Fruit fly (Drosophila melanogaster) whole organism, embryonic: ENCODE measurements around the gene Bicra.

Experiments
- Abd-B ChIP-seq: fragments of 200-800 bp; sonication (Bioruptor generic); optimal IDR thresholded peaks from 2 replicates; lab custom pipeline; 2018; ENCODE audit warnings: missing biosample characterization, mild to moderate bottlenecking, missing genetic modification characterization, moderate library complexity
- Aef1 ChIP-seq: fragments of 200-800 bp; sonication (Bioruptor generic); IDR thresholded peaks from 3 replicates; pipeline ENCODE4 v1.3.6; 2022; ENCODE audit warnings: missing biosample characterization, missing genetic modification characterization
- B-H1 ChIP-seq: fragments of 200-800 bp; sonication (Bioruptor generic); IDR thresholded peaks from 3 replicates; pipeline ENCODE4 v1.3.6; 2022; ENCODE audit warnings: missing biosample characterization, missing genetic modification characterization
- Bgb ChIP-seq: fragments of 200-800 bp; sonication (Bioruptor generic); IDR thresholded peaks from 2 replicates; pipeline ENCODE4 v1.3.6; 2022; ENCODE audit warnings: missing biosample characterization, missing genetic modification characterization; ENCODE audit not compliant: partially characterized antibody
- CG10209 ChIP-seq: fragments of 200-800 bp; sonication (Bioruptor generic); optimal IDR thresholded peaks from 3 replicates; lab custom pipeline; 2017; ENCODE audit warnings: missing biosample characterization, mild to moderate bottlenecking, missing genetic modification characterization, missing genetic modification reagents
- CG10979 ChIP-seq: fragments of 200-800 bp; sonication (Bioruptor generic); optimal IDR thresholded peaks from 2 replicates; lab custom pipeline; 2018; ENCODE audit warnings: missing biosample characterization, mild to moderate bottlenecking, missing genetic modification characterization, moderate library complexity
- CG11456 ChIP-seq: fragments of 200-800 bp; sonication (Bioruptor generic); IDR thresholded peaks from 3 replicates; pipeline ENCODE4 v1.3.6; 2022; ENCODE audit warnings: missing biosample characterization, missing genetic modification characterization
- CG11695 ChIP-seq: fragments of 200-800 bp; sonication (Bioruptor generic); IDR thresholded peaks from 3 replicates; pipeline ENCODE4 v1.3.6; 2022; ENCODE audit warnings: missing biosample characterization, missing genetic modification characterization
- CG11696 ChIP-seq: fragments of 200-800 bp; sonication (Bioruptor generic); IDR thresholded peaks from 2 replicates; pipeline ENCODE4 v1.3.6; 2022; ENCODE audit warnings: missing biosample characterization, missing genetic modification characterization
- CG12299 ChIP-seq: fragments of 200-800 bp; sonication (Bioruptor generic); optimal IDR thresholded peaks from 2 replicates; lab custom pipeline; 2018; ENCODE audit warnings: missing biosample characterization, mild to moderate bottlenecking, missing genetic modification characterization
- CG12659 ChIP-seq: fragments of 200-800 bp; sonication (Bioruptor generic); optimal IDR thresholded peaks from 3 replicates; lab custom pipeline; 2017; ENCODE audit warnings: mild to moderate bottlenecking, missing biosample characterization, missing genetic modification reagents, missing genetic modification characterization
- CG15011 ChIP-seq: fragments of 200-800 bp; sonication (Bioruptor generic); optimal IDR thresholded peaks from 3 replicates; lab custom pipeline; 2018; ENCODE audit warnings: missing biosample characterization, mild to moderate bottlenecking, missing genetic modification characterization
- CG15601 ChIP-seq: fragments of 200-800 bp; sonication (Bioruptor generic); optimal IDR thresholded peaks from 3 replicates; lab custom pipeline; 2019; ENCODE audit warnings: missing biosample characterization, mild to moderate bottlenecking, missing genetic modification characterization, moderate library complexity
- CG1792 ChIP-seq: fragments of 200-800 bp; sonication (Bioruptor generic); optimal IDR thresholded peaks from 2 replicates; lab custom pipeline; 2016; ENCODE audit warnings: missing biosample characterization, missing genetic modification characterization
- CG2116 ChIP-seq: fragments of 200-800 bp; sonication (Bioruptor generic); optimal IDR thresholded peaks from 3 replicates; lab custom pipeline; 2018; ENCODE audit warnings: missing biosample characterization, mild to moderate bottlenecking, missing genetic modification characterization
- CG3065 ChIP-seq: fragments of 200-800 bp; sonication (Bioruptor generic); optimal IDR thresholded peaks from 2 replicates; lab custom pipeline; 2016; ENCODE audit warnings: missing biosample characterization, missing genetic modification characterization
- CG32532 ChIP-seq: fragments of 200-800 bp; sonication (Bioruptor generic); IDR thresholded peaks from 2 replicates; pipeline ENCODE4 v1.3.6; 2022; ENCODE audit warnings: missing biosample characterization, missing genetic modification characterization
- CG4424 ChIP-seq: fragments of 200-800 bp; sonication (Bioruptor generic); optimal IDR thresholded peaks from 3 replicates; lab custom pipeline; 2016; ENCODE audit warnings: missing biosample characterization, missing genetic modification characterization
- CG4707 ChIP-seq: fragments of 200-800 bp; sonication (Bioruptor generic); optimal IDR thresholded peaks from 2 replicates; lab custom pipeline; 2018; ENCODE audit warnings: missing biosample characterization, mild to moderate bottlenecking, missing genetic modification characterization, moderate library complexity
- CG4854 ChIP-seq: fragments of 200-800 bp; sonication (Bioruptor generic); optimal IDR thresholded peaks from 2 replicates; lab custom pipeline; 2016; ENCODE audit warnings: missing biosample characterization, missing genetic modification characterization, inconsistent platforms
- CG7987 ChIP-seq: fragments of 200-800 bp; sonication (Bioruptor generic); optimal IDR thresholded peaks from 2 replicates; lab custom pipeline; 2018; ENCODE audit warnings: missing biosample characterization, mild to moderate bottlenecking, missing genetic modification characterization, moderate library complexity
- CG8924 ChIP-seq: fragments of 200-800 bp; optimal IDR thresholded peaks from 3 replicates; lab custom pipeline; 2019; ENCODE audit warnings: missing biosample characterization, mild to moderate bottlenecking, missing genetic modification characterization, moderate library complexity
- CkIIα-i1 ChIP-seq: fragments of 200-800 bp; sonication (Bioruptor generic); IDR thresholded peaks from 2 replicates; pipeline ENCODE4 v1.3.6; 2022; ENCODE audit warnings: missing biosample characterization, missing genetic modification characterization
- Dbx ChIP-seq: fragments of 200-800 bp; sonication (Bioruptor generic); IDR thresholded peaks from 3 replicates; pipeline ENCODE4 v1.3.6; 2022; ENCODE audit warnings: missing biosample characterization, missing genetic modification characterization
- Dref ChIP-seq: fragments of 200-800 bp; sonication (Bioruptor generic); IDR thresholded peaks from 2 replicates; pipeline ENCODE4 v1.3.6; 2022; ENCODE audit warnings: missing biosample characterization, missing genetic modification characterization
- Hr39 ChIP-seq: fragments of >200 bp; optimal IDR thresholded peaks from 2 replicates; lab custom pipeline; 2017
- Myb ChIP-seq: fragments of 200-800 bp; sonication (Bioruptor generic); optimal IDR thresholded peaks from 2 replicates; lab custom pipeline; 2016; ENCODE audit warnings: missing biosample characterization, missing genetic modification characterization
- NK7.1 ChIP-seq: fragments of 200-800 bp; sonication (Bioruptor generic); optimal IDR thresholded peaks from 3 replicates; lab custom pipeline; 2016; ENCODE audit warnings: missing biosample characterization, missing genetic modification characterization
- Sox102F ChIP-seq: fragments of 200-800 bp; sonication (Bioruptor generic); optimal IDR thresholded peaks from 2 replicates; lab custom pipeline; 2018; ENCODE audit warnings: missing biosample characterization, mild to moderate bottlenecking, missing genetic modification characterization, moderate library complexity
- Spps ChIP-seq: fragments of 200-800 bp; sonication (Bioruptor generic); optimal IDR thresholded peaks from 2 replicates; lab custom pipeline; 2018; ENCODE audit warnings: missing biosample characterization, mild to moderate bottlenecking, missing genetic modification characterization
- al ChIP-seq: fragments of 200-800 bp; sonication (Bioruptor generic); IDR thresholded peaks from 2 replicates; pipeline ENCODE4 v1.3.6; 2022; ENCODE audit warnings: missing biosample characterization, missing genetic modification characterization
- ash1 ChIP-seq: fragments of 200-800 bp; sonication (Bioruptor generic); optimal IDR thresholded peaks from 2 replicates; lab custom pipeline; 2018; ENCODE audit warnings: missing biosample characterization, mild to moderate bottlenecking, missing genetic modification characterization
- bab2 ChIP-seq: fragments of 200-800 bp; sonication (Bioruptor generic); optimal IDR thresholded peaks from 2 replicates; lab custom pipeline; 2016; ENCODE audit warnings: missing biosample characterization, missing genetic modification characterization
- bbx ChIP-seq: fragments of 200-800 bp; sonication (Bioruptor generic); IDR thresholded peaks from 2 replicates; pipeline ENCODE4 v1.3.6; 2022; ENCODE audit warnings: missing biosample characterization, missing genetic modification characterization; ENCODE audit not compliant: partially characterized antibody
- br ChIP-seq: fragments of >200 bp; optimal IDR thresholded peaks from 2 replicates; lab custom pipeline; 2017
- cg ChIP-seq: fragments of 200-800 bp; sonication (Bioruptor generic); optimal IDR thresholded peaks from 3 replicates; lab custom pipeline; 2019; ENCODE audit warnings: missing biosample characterization, mild to moderate bottlenecking, missing genetic modification characterization, moderate library complexity
- esg ChIP-seq: fragments of 200-800 bp; sonication (Bioruptor generic); conservative IDR thresholded peaks from 2 replicates; pipeline ENCODE4 v1.3.6; 2022; ENCODE audit warnings: missing biosample characterization, missing genetic modification characterization
- fd64A ChIP-seq: fragments of 200-800 bp; sonication (Bioruptor generic); optimal IDR thresholded peaks from 3 replicates; lab custom pipeline; 2018; ENCODE audit warnings: missing biosample characterization, mild to moderate bottlenecking, missing genetic modification characterization
- fu2 ChIP-seq: fragments of 200-800 bp; sonication (Bioruptor generic); optimal IDR thresholded peaks from 2 replicates; lab custom pipeline; 2016; ENCODE audit warnings: missing biosample characterization, missing genetic modification characterization
- gfzf ChIP-seq: fragments of 200-800 bp; sonication (Bioruptor generic); optimal IDR thresholded peaks from 2 replicates; lab custom pipeline; 2016; ENCODE audit warnings: missing biosample characterization, mild to moderate bottlenecking, missing genetic modification characterization, moderate library complexity
- her ChIP-seq: fragments of 200-800 bp; sonication (Bioruptor generic); optimal IDR thresholded peaks from 2 replicates; lab custom pipeline; 2016; ENCODE audit warnings: missing biosample characterization, missing genetic modification characterization
- inv ChIP-seq: fragments of 200-800 bp; sonication (Bioruptor generic); IDR thresholded peaks from 2 replicates; pipeline ENCODE4 v1.3.6; 2022; ENCODE audit warnings: missing biosample characterization, missing genetic modification characterization; ENCODE audit not compliant: partially characterized antibody
- kni ChIP-seq: fragments of 200-800 bp; sonication (Bioruptor generic); optimal IDR thresholded peaks from 3 replicates; lab custom pipeline; 2017; ENCODE audit warnings: mild to moderate bottlenecking, missing biosample characterization, missing genetic modification reagents, missing genetic modification characterization
- oc ChIP-seq: fragments of 200-800 bp; sonication (Bioruptor generic); optimal IDR thresholded peaks from 2 replicates; lab custom pipeline; 2018; ENCODE audit warnings: missing biosample characterization, mild to moderate bottlenecking, missing genetic modification characterization, moderate library complexity
- p53 ChIP-seq: fragments of 200-800 bp; sonication (Bioruptor generic); optimal IDR thresholded peaks from 2 replicates; lab custom pipeline; 2016; ENCODE audit warnings: missing biosample characterization, missing genetic modification characterization
- rib ChIP-seq: fragments of 200-800 bp; sonication (Bioruptor generic); IDR thresholded peaks from 2 replicates; pipeline ENCODE4 v1.3.6; 2022; ENCODE audit warnings: missing biosample characterization, missing genetic modification characterization
- sc ChIP-seq, 3 experiments: fragments of >200 bp in 2 of 3; fragments of 200-800 bp in 1 of 3; sonication (Bioruptor generic) in 1 of 3; optimal IDR thresholded peaks; 2 replicates in 2 of 3; 3 replicates in 1 of 3; lab custom pipeline; 2017; ENCODE audit warnings: mild to moderate bottlenecking in 1 of 3, missing biosample characterization in 1 of 3, missing genetic modification characterization in 1 of 3, missing genetic modification reagents in 1 of 3
- sens ChIP-seq: fragments of 200-800 bp; sonication (Bioruptor generic); peaks from one replicate; lab custom pipeline; 2016; ENCODE audit warnings: missing biosample characterization, missing genetic modification characterization
- slbo ChIP-seq: fragments of 200-800 bp; sonication (Bioruptor generic); IDR thresholded peaks from 2 replicates; pipeline ENCODE4 v1.3.6; 2022; ENCODE audit warnings: missing biosample characterization, missing genetic modification characterization
- sqz ChIP-seq: fragments of 200-800 bp; sonication (Bioruptor generic); optimal IDR thresholded peaks from 3 replicates; lab custom pipeline; 2018; ENCODE audit warnings: missing biosample characterization, mild to moderate bottlenecking, missing genetic modification characterization
- sug ChIP-seq: fragments of 200-800 bp; optimal IDR thresholded peaks from 2 replicates; lab custom pipeline; 2019; ENCODE audit warnings: missing biosample characterization, mild to moderate bottlenecking, missing genetic modification characterization, moderate library complexity
- trem ChIP-seq: fragments of 200-800 bp; optimal IDR thresholded peaks from 3 replicates; lab custom pipeline; 2019; ENCODE audit warnings: missing biosample characterization, mild to moderate bottlenecking, missing genetic modification characterization, moderate library complexity

Gene Bicra

dm6 chr3R:29087302-29087782, 24.5 kb downstream of the Bicra start (continued):
- TF ChIP-seq slbo = no peak
- TF ChIP-seq B-H1 = no peak
- peak; percentile 36 for TF ChIP-seq trem (tag; lab: Kevin White, UChicago)
- TF ChIP-seq her = no peak
- TF ChIP-seq Abd-B (GFP tag; lab: Kevin White, UChicago) = peak; percentile 22
- 0 out of 3 replicates have a peak, but pooled peaks have one; percentile 32 for TF ChIP-seq CG11456 (GFP tag; lab: Robert Waterston, UW)
- TF ChIP-seq Dbx (GFP tag; lab: Robert Waterston, UW) = no peak
- TF ChIP-seq sug (tag; lab: Kevin White, UChicago) = no peak
- TF ChIP-seq kni (GFP tag; lab: Kevin White, UChicago) = peak; percentile 88
- no peak for TF ChIP-seq Dref (GFP tag; lab: Robert Waterston, UW)
- TF ChIP-seq Spps (tag; lab: Kevin White, UChicago) = no peak
- no peak for TF ChIP-seq CG3065 (GFP tag; lab: Kevin White, UChicago)
- no peak for TF ChIP-seq CG12299
- no peak for TF ChIP-seq NK7.1
- no peak for TF ChIP-seq CG11695 (GFP tag; lab: Robert Waterston, UW)
- TF ChIP-seq ash1 = no peak
- TF ChIP-seq inv (GFP tag; lab: Robert Waterston, UW) = no peak
- TF ChIP-seq bbx (GFP tag; lab: Robert Waterston, UW) = peak; percentile 27; the same call in 1 of the 2 replicates
- no peak for TF ChIP-seq bab2 (GFP tag; lab: Kevin White, UChicago)
- TF ChIP-seq CG4707 (GFP tag; lab: Kevin White, UChicago) = peak; percentile 0
- peak; percentile 13 for TF ChIP-seq CG2116 (GFP tag; lab: Kevin White, UChicago)
- no peak for TF ChIP-seq fu2 (GFP tag; lab: Kevin White, UChicago)
- no peak for TF ChIP-seq gfzf (GFP tag; lab: Kevin White, UChicago)
- TF ChIP-seq p53 (GFP tag; lab: Kevin White, UChicago) = no peak
- no peak for TF ChIP-seq sc (optimal IDR thresholded peaks at IDR 0.05; lab: Kevin White, UChicago)
- TF ChIP-seq sc (GFP tag; optimal IDR thresholded peaks at IDR 0.05; lab: Kevin White, UChicago) = no peak
- no peak for TF ChIP-seq CG1792
- TF ChIP-seq CG15601 = no peak
- TF ChIP-seq CG10209 (GFP tag; lab: Kevin White, UChicago) = no peak
- peak; percentile 76 for TF ChIP-seq CG10979 (tag; lab: Kevin White, UChicago)
- no peak for TF ChIP-seq Hr39 (lab: Kevin White, UChicago)
- no peak for TF ChIP-seq Sox102F
- no peak for TF ChIP-seq CkIIα-i1
- TF ChIP-seq Bgb (GFP tag; lab: Robert Waterston, UW) = no peak
- TF ChIP-seq al (GFP tag; lab: Robert Waterston, UW) = no peak
- no peak for TF ChIP-seq br (lab: Kevin White, UChicago)
- peak; percentile 57 for TF ChIP-seq cg (GFP tag; lab: Kevin White, UChicago)
- TF ChIP-seq CG8924 (tag; lab: Kevin White, UChicago) = no peak
- TF ChIP-seq CG12659 = peak; percentile 0
- peak; percentile 51 for TF ChIP-seq sqz (GFP tag; lab: Kevin White, UChicago)
- TF ChIP-seq oc = peak; percentile 61
- TF ChIP-seq sens = peak; percentile 3
- TF ChIP-seq CG4424 (GFP tag; lab: Kevin White, UChicago) = peak; percentile 2
- TF ChIP-seq Aef1 (GFP tag; lab: Robert Waterston, UW) = no peak
- peak; percentile 52 for TF ChIP-seq CG7987
- TF ChIP-seq fd64A = no peak
- TF ChIP-seq rib (GFP tag; lab: Robert Waterston, UW) = no peak
- no peak for TF ChIP-seq esg
- TF ChIP-seq CG4854 (GFP tag; lab: Kevin White, UChicago) = no peak
- TF ChIP-seq Myb (GFP tag; lab: Kevin White, UChicago) = peak; percentile 1
- TF ChIP-seq CG32532 (GFP tag; lab: Robert Waterston, UW) = no peak
- TF ChIP-seq CG15011 = no peak
- TF ChIP-seq CG11696 (GFP tag; lab: Robert Waterston, UW) = no peak
